Fruit fly (Drosophila melanogaster): ENCODE results near the gene CG32808.

- TF ChIP-seq CG9705 (GFP tag; optimal IDR thresholded peaks at IDR 0.05) (no peak), jim (GFP tag; optimal IDR thresholded peaks at IDR 0.05) (no peak), Dfd (GFP tag; optimal IDR thresholded peaks at IDR 0.05) (no peak), dsf (GFP tag; optimal IDR thresholded peaks at IDR 0.05; ENCODE audit: borderline replicate concordance) (no peak)
These were observed 8.1 kb downstream of the CG32808 start, which contains the start of gene CG14787 for dm6 chrX:1461544-1461943.

Data from whole organism, wandering third instar larva.